Fruit fly (Drosophila melanogaster): Measurements from ENCODE around the gene C1GalTA.
A peak's percentile ranks its signal among the peaks of the same experiment; 100 is the strongest.

C1GalTA gene

dm6 chr2L:8951184-8951934 is at the start of gene C1GalTA (continued):
- peak; percentile 84 for TF ChIP-seq CG3726 (GFP tag; IDR thresholded peaks at IDR 0.05)
- TF ChIP-seq Dfd (GFP tag; optimal IDR thresholded peaks at IDR 0.05), result no peak
- TF ChIP-seq CG3163 (GFP tag; optimal IDR thresholded peaks at IDR 0.05), result peak; percentile 23
- TF ChIP-seq wdn (GFP tag; IDR thresholded peaks at IDR 0.05), result peak; percentile 90
- peak; percentile 92 for TF ChIP-seq Nf-YC (tag; optimal IDR thresholded peaks at IDR 0.05)
- TF ChIP-seq oc (tag; optimal IDR thresholded peaks at IDR 0.05), result peak; percentile 98
- TF ChIP-seq otp (GFP tag; IDR thresholded peaks at IDR 0.05), result peak; percentile 68; the same call in 1 of the 3 replicates
- peak; percentile 38 for TF ChIP-seq Myb (GFP tag; optimal IDR thresholded peaks at IDR 0.05)
- peak; percentile 68 to 94 for TF ChIP-seq dpn (GFP tag; optimal IDR thresholded peaks at IDR 0.05)
- TF ChIP-seq fd64A (GFP tag; optimal IDR thresholded peaks at IDR 0.05), result peak; percentile 65
- TF ChIP-seq salm (tag; optimal IDR thresholded peaks at IDR 0.05), result peak; percentile 98
- peak; percentile 96 for TF ChIP-seq Dbx (GFP tag; IDR thresholded peaks at IDR 0.05)
- TF ChIP-seq NFAT (GFP tag; IDR thresholded peaks at IDR 0.05), result no peak; the same call in 1 of the 2 replicates
- peak; percentile 39 to 62 for TF ChIP-seq chif (GFP tag; optimal IDR thresholded peaks at IDR 0.05)
- peak; percentile 89 for TF ChIP-seq Nf-YA (GFP tag; IDR thresholded peaks at IDR 0.05)
- TF ChIP-seq CG12659 (GFP tag; optimal IDR thresholded peaks at IDR 0.05), result peak; percentile 99
- no peak for TF ChIP-seq pan (optimal IDR thresholded peaks at IDR 0.05)
- peak in 1 of 2 experiments; percentile 97 for TF ChIP-seq pan (GFP tag; optimal IDR thresholded peaks at IDR 0.05 in 1 of 2, IDR thresholded peaks at IDR 0.05 in 1 of 2)
- peak; percentile 61 for TF ChIP-seq CG13624 (GFP tag; optimal IDR thresholded peaks at IDR 0.05)
- peak in 1 of 2 experiments; percentile 99 for TF ChIP-seq Eip74EF (GFP tag; optimal IDR thresholded peaks at IDR 0.05)
- TF ChIP-seq CG3281 (GFP tag; optimal IDR thresholded peaks at IDR 0.05), result peak; percentile 98
- TF ChIP-seq gt (GFP tag; IDR thresholded peaks at IDR 0.05), result peak; percentile 80; the same call in 1 of the 2 replicates
- TF ChIP-seq CG10959 (GFP tag; IDR thresholded peaks at IDR 0.05), result peak; percentile 72
- TF ChIP-seq CG2875 (GFP tag; optimal IDR thresholded peaks at IDR 0.05), result peak; percentile 96
- peak; percentile 100 for TF ChIP-seq CG31441 (GFP tag; IDR thresholded peaks at IDR 0.05)
- TF ChIP-seq CG9797 (GFP tag; optimal IDR thresholded peaks at IDR 0.05), result peak; percentile 44
- TF ChIP-seq CG14667 (GFP tag; IDR thresholded peaks at IDR 0.05), result peak; percentile 94; the same call in 1 of the 2 replicates
- peak; percentile 99 for TF ChIP-seq CG13424 (tag; optimal IDR thresholded peaks at IDR 0.05)
- TF ChIP-seq CG1603 (tag; optimal IDR thresholded peaks at IDR 0.05), result peak; percentile 6
- TF ChIP-seq Ada2b (GFP tag; IDR thresholded peaks at IDR 0.05), result peak; percentile 87
- TF ChIP-seq CG1233 (GFP tag; optimal IDR thresholded peaks at IDR 0.05), result peak; percentile 98
- TF ChIP-seq Atf6 (GFP tag; IDR thresholded peaks at IDR 0.05), result peak; percentile 96
- peak; percentile 100 for TF ChIP-seq CG17361 (GFP tag; IDR thresholded peaks at IDR 0.05)
- peak; percentile 64 for TF ChIP-seq bab2 (GFP tag; optimal IDR thresholded peaks at IDR 0.05)
- TF ChIP-seq CG3995 (GFP tag; optimal IDR thresholded peaks at IDR 0.05), result peak; percentile 43
- TF ChIP-seq Vsx1 (GFP tag; optimal IDR thresholded peaks at IDR 0.05), result peak; percentile 90
- peak; percentile 92 for TF ChIP-seq Nf-YB (GFP tag; optimal IDR thresholded peaks at IDR 0.05)
- peak; percentile 84; the same call in 1 of the 2 replicates for TF ChIP-seq CG5953 (GFP tag; IDR thresholded peaks at IDR 0.05)
- TF ChIP-seq nau (GFP tag; optimal IDR thresholded peaks at IDR 0.05), result peak; percentile 93
- TF ChIP-seq h (optimal IDR thresholded peaks at IDR 0.05), result no peak
- TF ChIP-seq ems (GFP tag; optimal IDR thresholded peaks at IDR 0.05), result peak; percentile 64
- peak; percentile 79 for TF ChIP-seq CG14050 (GFP tag; IDR thresholded peaks at IDR 0.05)
- TF ChIP-seq CG12391 (tag; optimal IDR thresholded peaks at IDR 0.05), result peak; percentile 100
- no peak for TF ChIP-seq ato (GFP tag; IDR thresholded peaks at IDR 0.05; ENCODE audit: partially characterized antibody)
- TF ChIP-seq tx (GFP tag; optimal IDR thresholded peaks at IDR 0.05), result peak; percentile 6
- peak; percentile 99 for TF ChIP-seq Spps (tag; optimal IDR thresholded peaks at IDR 0.05)
- TF ChIP-seq GATAe (GFP tag; conservative IDR thresholded peaks at IDR 0.05), result peak; percentile 91
- peak; percentile 77 for TF ChIP-seq CG17802 (tag; optimal IDR thresholded peaks at IDR 0.05)
- TF ChIP-seq CG42726 (GFP tag; IDR thresholded peaks at IDR 0.05; ENCODE audit: partially characterized antibody), result no peak

Measured in whole organism, embryonic.